Worm (Caenorhabditis elegans) whole organism, L1 larva: Measurements from ENCODE around the gene F36D4.6.

ENCODE experiments used
- C04F5.9 ChIP-seq: sonication (generic microtip); optimal IDR thresholded peaks from 2 replicates; lab custom pipeline; 2016; ENCODE audit warnings: missing genetic modification characterization, missing compliant biosample characterization
- C16A3.4 ChIP-seq: fragments of 150-350 bp; optimal IDR thresholded peaks from 2 replicates; lab custom pipeline; 2014; ENCODE audit warnings: missing biosample characterization, missing genetic modification characterization
- F16B12.6 ChIP-seq: fragments of 150-350 bp; optimal IDR thresholded peaks from 2 replicates; lab custom pipeline; 2014; ENCODE audit warnings: missing biosample characterization, missing genetic modification characterization
- Y116A8C.19 ChIP-seq: sonication (generic microtip); optimal IDR thresholded peaks from 2 replicates; lab custom pipeline; 2016; ENCODE audit warnings: missing compliant biosample characterization, missing genetic modification characterization, borderline replicate concordance
- aha-1 ChIP-seq: fragments of 150-350 bp; optimal IDR thresholded peaks from 2 replicates; lab custom pipeline; 2014; ENCODE audit warnings: missing biosample characterization, missing genetic modification characterization
- alr-1 ChIP-seq: fragments of 200-800 bp; sonication (Bioruptor generic); optimal IDR thresholded peaks from 2 replicates; lab custom pipeline; 2018; ENCODE audit warnings: borderline replicate concordance, mild to moderate bottlenecking, missing genetic modification characterization, missing compliant biosample characterization
- aly-2 ChIP-seq: fragments of 150-350 bp; optimal IDR thresholded peaks from 2 replicates; lab custom pipeline; 2014; ENCODE audit warnings: missing biosample characterization, missing genetic modification characterization
- ama-1 ChIP-seq: fragments of 150-350 bp; optimal IDR thresholded peaks from 2 replicates; lab custom pipeline; 2014
- blmp-1 ChIP-seq: fragments of 150-350 bp; optimal IDR thresholded peaks from 2 replicates; lab custom pipeline; 2014; ENCODE audit warnings: missing biosample characterization, missing genetic modification characterization
- ceh-63 ChIP-seq: fragments of 200-800 bp; sonication (Bioruptor generic); optimal IDR thresholded peaks from 2 replicates; lab custom pipeline; 2018; ENCODE audit warnings: mild to moderate bottlenecking, missing genetic modification characterization, missing compliant biosample characterization
- ceh-8 ChIP-seq: fragments of 200-800 bp; sonication (Bioruptor generic); optimal IDR thresholded peaks from 2 replicates; lab custom pipeline; 2018; ENCODE audit warnings: mild to moderate bottlenecking, missing genetic modification characterization, moderate library complexity, missing compliant biosample characterization
- ceh-82 ChIP-seq, 3 experiments: fragments of 150-350 bp in 1 of 3; sonication (generic microtip) in 2 of 3; optimal IDR thresholded peaks; 2 replicates each; lab custom pipeline; 2014 to 2017; ENCODE audit warnings: missing biosample characterization in 3 of 3, missing genetic modification characterization in 3 of 3
- ces-1 ChIP-seq: fragments of 150-350 bp; optimal IDR thresholded peaks from 2 replicates; lab custom pipeline; 2014; ENCODE audit warnings: missing biosample characterization, missing genetic modification reagents, missing genetic modification characterization
- dpl-1 ChIP-seq, 3 experiments: fragments of 150-350 bp in 2 of 3; sonication (generic microtip) in 1 of 3; optimal IDR thresholded peaks; 2 replicates each; lab custom pipeline; 2014 to 2017; ENCODE audit warnings: missing biosample characterization in 3 of 3, missing genetic modification characterization in 3 of 3, missing genetic modification reagents in 3 of 3
- dsc-1 ChIP-seq: sonication (generic microtip); optimal IDR thresholded peaks from 2 replicates; lab custom pipeline; 2016; ENCODE audit warnings: mild to moderate bottlenecking, missing genetic modification characterization, missing compliant biosample characterization
- efl-3 ChIP-seq: fragments of 200-800 bp; sonication (Bioruptor generic); optimal IDR thresholded peaks from 2 replicates; lab custom pipeline; 2018; ENCODE audit warnings: mild to moderate bottlenecking, missing genetic modification characterization, missing compliant biosample characterization
- egl-13 ChIP-seq: sonication (generic microtip); optimal IDR thresholded peaks from 2 replicates; lab custom pipeline; 2016; ENCODE audit warnings: missing genotype, missing genetic modification reagents, missing genetic modification characterization, missing compliant biosample characterization
- egl-27 ChIP-seq, 2 experiments: fragments of 150-350 bp in 1 of 2; sonication (generic microtip); optimal IDR thresholded peaks; 3 replicates each; lab custom pipeline; 2017 to 2018; ENCODE audit warnings: missing biosample characterization in 2 of 2, missing genetic modification characterization in 2 of 2, missing genetic modification reagents in 2 of 2
- elt-3 ChIP-seq, 6 experiments: fragments of 150-350 bp in 1 of 6; sonication (generic microtip); optimal IDR thresholded peaks; 2 replicates each; lab custom pipeline; 2017 to 2018; ENCODE audit warnings: missing biosample characterization in 6 of 6, missing genetic modification characterization in 6 of 6, inconsistent platforms in 1 of 6
- ets-5 ChIP-seq: fragments of 200-800 bp; sonication (Bioruptor generic); IDR thresholded peaks from 2 replicates; pipeline ENCODE4 v1.3.6; 2022; ENCODE audit warnings: missing genetic modification characterization, missing compliant biosample characterization
- fkh-10 ChIP-seq: sonication (generic microtip); optimal IDR thresholded peaks from 2 replicates; lab custom pipeline; 2017; ENCODE audit warnings: missing biosample characterization, missing genetic modification reagents, missing genetic modification characterization
- fkh-4 ChIP-seq: sonication (generic microtip); optimal IDR thresholded peaks from 2 replicates; lab custom pipeline; 2016; ENCODE audit warnings: missing compliant biosample characterization, missing genetic modification characterization, borderline replicate concordance
- grh-1 ChIP-seq: fragments of 200-800 bp; sonication (Bioruptor generic); IDR thresholded peaks from 2 replicates; pipeline ENCODE4 v1.3.6; 2022; ENCODE audit warnings: missing genetic modification reagents, missing genetic modification characterization, missing compliant biosample characterization
- hlh-17 ChIP-seq: fragments of 200-800 bp; sonication (Bioruptor generic); optimal IDR thresholded peaks from 2 replicates; lab custom pipeline; 2018; ENCODE audit warnings: missing genetic modification characterization, mild to moderate bottlenecking, missing compliant biosample characterization, moderate library complexity, borderline replicate concordance
- hlh-4 ChIP-seq: sonication (generic microtip); optimal IDR thresholded peaks from 2 replicates; lab custom pipeline; 2016; ENCODE audit warnings: mild to moderate bottlenecking, missing genetic modification characterization, missing compliant biosample characterization
- isw-1 ChIP-seq: fragments of 200-800 bp; sonication (Bioruptor generic); IDR thresholded peaks from 2 replicates; pipeline ENCODE4 v1.3.6; 2022; ENCODE audit warnings: missing genetic modification characterization, missing compliant biosample characterization
- lin-13 ChIP-seq: fragments of 150-350 bp; optimal IDR thresholded peaks from 2 replicates; lab custom pipeline; 2014; ENCODE audit warnings: missing biosample characterization, missing genetic modification reagents, missing genetic modification characterization
- lin-14 ChIP-seq: fragments of 200-800 bp; sonication (Bioruptor generic); optimal IDR thresholded peaks from 2 replicates; lab custom pipeline; 2018; ENCODE audit warnings: mild to moderate bottlenecking, missing genetic modification characterization, moderate library complexity, missing compliant biosample characterization
- lin-35 ChIP-seq, 2 experiments: fragments of 150-350 bp; optimal IDR thresholded peaks; 2 replicates each; lab custom pipeline; 2014; ENCODE audit warnings: missing biosample characterization in 2 of 2, missing genetic modification characterization in 2 of 2, missing genetic modification reagents in 2 of 2
- lin-39 ChIP-seq: fragments of 150-350 bp; optimal IDR thresholded peaks from 2 replicates; lab custom pipeline; 2014; ENCODE audit warnings: missing biosample characterization, missing genetic modification reagents, missing genetic modification characterization
- lir-3 ChIP-seq: sonication (generic microtip); optimal IDR thresholded peaks from 2 replicates; lab custom pipeline; 2016; ENCODE audit warnings: mild to moderate bottlenecking, missing genetic modification characterization, moderate library complexity, missing compliant biosample characterization; ENCODE audit not compliant: poor library complexity
- mab-9 ChIP-seq: fragments of 200-800 bp; sonication (Bioruptor generic); IDR thresholded peaks from 2 replicates; pipeline ENCODE4 v1.3.6; 2022; ENCODE audit warnings: missing genetic modification reagents, missing genetic modification characterization, missing compliant biosample characterization
- mdl-1 ChIP-seq, 2 experiments: fragments of 150-350 bp; optimal IDR thresholded peaks; 2 replicates each; lab custom pipeline; 2014 to 2017; ENCODE audit warnings: missing biosample characterization in 2 of 2, missing genetic modification characterization in 2 of 2, inconsistent platforms in 1 of 2
- mef-2 ChIP-seq: fragments of 150-350 bp; optimal IDR thresholded peaks from 2 replicates; lab custom pipeline; 2014; ENCODE audit warnings: missing biosample characterization, missing genetic modification characterization
- mep-1 ChIP-seq: fragments of 150-350 bp; optimal IDR thresholded peaks from 2 replicates; lab custom pipeline; 2014; ENCODE audit warnings: missing biosample characterization, missing genetic modification characterization
- nhr-12 ChIP-seq: sonication (generic microtip); optimal IDR thresholded peaks from 2 replicates; lab custom pipeline; 2017; ENCODE audit warnings: missing biosample characterization, missing genetic modification characterization
- nhr-19 ChIP-seq: fragments of 200-800 bp; sonication (Bioruptor generic); conservative IDR thresholded peaks from 2 replicates; pipeline ENCODE4 v1.3.6; 2022; ENCODE audit warnings: missing genetic modification characterization, missing compliant biosample characterization
- nhr-237 ChIP-seq: fragments of 150-350 bp; optimal IDR thresholded peaks from 2 replicates; lab custom pipeline; 2014; ENCODE audit warnings: missing biosample characterization, missing genetic modification characterization
- nhr-47 ChIP-seq: sonication (generic microtip); optimal IDR thresholded peaks from 2 replicates; lab custom pipeline; 2016; ENCODE audit warnings: mild to moderate bottlenecking, missing genetic modification characterization, moderate library complexity, missing compliant biosample characterization
- nhr-77 ChIP-seq: fragments of 150-350 bp; optimal IDR thresholded peaks from 2 replicates; lab custom pipeline; 2014; ENCODE audit warnings: missing biosample characterization, missing genetic modification characterization
- nhr-84 ChIP-seq: sonication (generic microtip); optimal IDR thresholded peaks from 2 replicates; lab custom pipeline; 2017; ENCODE audit warnings: missing biosample characterization, missing genetic modification characterization
- nhr-90 ChIP-seq: sonication (generic microtip); optimal IDR thresholded peaks from 2 replicates; lab custom pipeline; 2016; ENCODE audit warnings: mild to moderate bottlenecking, missing genetic modification characterization, missing compliant biosample characterization; ENCODE audit not compliant: poor library complexity
- pag-3 ChIP-seq: sonication (generic microtip); optimal IDR thresholded peaks from 2 replicates; lab custom pipeline; 2017; ENCODE audit warnings: missing genetic modification characterization, mild to moderate bottlenecking, missing compliant biosample characterization, antibody characterized with exemption, borderline replicate concordance; ENCODE audit not compliant: insufficient read depth
- rnt-1 ChIP-seq: sonication (generic microtip); optimal IDR thresholded peaks from 2 replicates; lab custom pipeline; 2016; ENCODE audit warnings: mild to moderate bottlenecking, missing genetic modification characterization, moderate library complexity, missing compliant biosample characterization
- skn-1 ChIP-seq: fragments of 150-350 bp; optimal IDR thresholded peaks from 2 replicates; lab custom pipeline; 2014; ENCODE audit warnings: missing biosample characterization, missing genetic modification characterization
- sox-4 ChIP-seq: sonication (generic microtip); optimal IDR thresholded peaks from 2 replicates; lab custom pipeline; 2016; ENCODE audit warnings: missing genetic modification characterization, missing compliant biosample characterization
- swsn-7 ChIP-seq: sonication (generic microtip); optimal IDR thresholded peaks from 2 replicates; lab custom pipeline; 2016; ENCODE audit warnings: missing genetic modification characterization, missing compliant biosample characterization
- tbx-2 ChIP-seq: sonication (generic microtip); optimal IDR thresholded peaks from 2 replicates; lab custom pipeline; 2016; ENCODE audit warnings: missing genetic modification characterization, missing compliant biosample characterization
- unc-130 ChIP-seq: fragments of 150-350 bp; optimal IDR thresholded peaks from 2 replicates; lab custom pipeline; 2017; ENCODE audit warnings: missing biosample characterization, missing genetic modification characterization, inconsistent platforms
- unc-62 ChIP-seq: fragments of 150-350 bp; optimal IDR thresholded peaks from 2 replicates; lab custom pipeline; 2014; ENCODE audit warnings: missing biosample characterization, missing genetic modification reagents, missing genetic modification characterization
- unc-98 ChIP-seq: fragments of 200-800 bp; sonication (Bioruptor generic); IDR thresholded peaks from 2 replicates; pipeline ENCODE4 v1.3.6; 2022; ENCODE audit warnings: missing genetic modification characterization, missing compliant biosample characterization
- xbp-1 ChIP-seq: sonication (generic microtip); optimal IDR thresholded peaks from 2 replicates; lab custom pipeline; 2016; ENCODE audit warnings: missing genetic modification characterization, missing compliant biosample characterization
- zip-4 ChIP-seq: fragments of 200-800 bp; sonication (Bioruptor generic); optimal IDR thresholded peaks from 2 replicates; lab custom pipeline; 2018; ENCODE audit warnings: mild to moderate bottlenecking, missing genetic modification characterization, moderate library complexity, missing compliant biosample characterization

The F36D4.6 gene

ce11 chrV:9425593-9425992 lies 1.4 kb downstream of the F36D4.6 start, which contains the start of gene F36D4.5:
TSS of gene F36D4.5 (minus strand) at chrV:9425817.
- TF ChIP-seq tbx-2 (peak; percentile 41), elt-3 (tag; optimal IDR thresholded peaks at IDR 0.05; lab: Kevin White, UChicago) (no peak), unc-98 (GFP tag; lab: Robert Waterston, UW) (no peak), fkh-4 (no peak), nhr-84 (no peak), nhr-90 (tag; lab: Kevin White, UChicago) (no peak), F16B12.6 (tag; lab: Kevin White, UChicago) (peak; percentile 85), dsc-1 (tag; lab: Kevin White, UChicago) (no peak), pag-3 (no peak), nhr-77 (no peak), egl-13 (tag; lab: Kevin White, UChicago) (no peak), mef-2 (tag; lab: Kevin White, UChicago) (no peak), C04F5.9 (tag; lab: Kevin White, UChicago) (no peak), ceh-8 (GFP tag; lab: Kevin White, UChicago) (no peak), efl-3 (GFP tag; lab: Kevin White, UChicago) (no peak), nhr-19 (GFP tag; lab: Robert Waterston, UW) (no peak), aly-2 (tag; lab: Kevin White, UChicago) (no peak), ets-5 (GFP tag; lab: Robert Waterston, UW) (no peak), egl-27 (tag; optimal IDR thresholded peaks at IDR 0.05; lab: Kevin White, UChicago) (no peak), lin-14 (GFP tag; lab: Kevin White, UChicago) (peak; percentile 73), ceh-82 (tag; optimal IDR thresholded peaks at IDR 0.05; lab: Kevin White, UChicago) (peak in 1 of 3 experiments; percentile 14), dpl-1 (GFP tag; optimal IDR thresholded peaks at IDR 0.05; lab: Kevin White, UChicago) (peak; percentile 13 to 60 (median 26)), skn-1 (tag; lab: Kevin White, UChicago) (peak; percentile 0), sox-4 (tag; lab: Kevin White, UChicago) (no peak), nhr-47 (tag; lab: Kevin White, UChicago) (peak; percentile 38), lin-35 (GFP tag; optimal IDR thresholded peaks at IDR 0.05; lab: Kevin White, UChicago) (peak; percentile 48 to 52), unc-62 (GFP tag; lab: Kevin White, UChicago) (no peak), xbp-1 (tag; lab: Kevin White, UChicago) (peak; percentile 27), nhr-12 (tag; lab: Kevin White, UChicago) (no peak), hlh-4 (tag; lab: Kevin White, UChicago) (no peak), Y116A8C.19 (tag; lab: Kevin White, UChicago) (no peak), rnt-1 (tag; lab: Kevin White, UChicago) (no peak), hlh-17 (GFP tag; lab: Kevin White, UChicago) (no peak), aha-1 (tag; lab: Kevin White, UChicago) (no peak), mab-9 (GFP tag; lab: Robert Waterston, UW) (no peak), fkh-10 (GFP tag; lab: Kevin White, UChicago) (peak; percentile 54), zip-4 (GFP tag; lab: Kevin White, UChicago) (no peak), swsn-7 (tag; lab: Kevin White, UChicago) (peak; percentile 45), ces-1 (GFP tag; lab: Kevin White, UChicago) (no peak), lin-13 (GFP tag; lab: Kevin White, UChicago) (peak; percentile 1), mdl-1 (tag; optimal IDR thresholded peaks at IDR 0.05; lab: Kevin White, UChicago) (peak in 1 of 2 experiments; percentile 14), ceh-63 (no peak), isw-1 (GFP tag; lab: Robert Waterston, UW) (no peak), C16A3.4 (tag; lab: Kevin White, UChicago) (no peak), mep-1 (tag; lab: Kevin White, UChicago) (peak; percentile 76), alr-1 (tag; lab: Kevin White, UChicago) (no peak), nhr-237 (no peak), lir-3 (tag; lab: Kevin White, UChicago) (no peak), blmp-1 (tag; lab: Kevin White, UChicago) (peak; percentile 39), grh-1 (GFP tag; lab: Robert Waterston, UW) (no peak), lin-39 (no peak), ama-1 (lab: Kevin White, UChicago) (no peak), unc-130 (no peak)
